Worm (Caenorhabditis elegans) whole organism, late embryonic: ENCODE data around the gene cls-1.

Experiments
- ama-1 ChIP-seq: fragments of 150-350 bp; optimal IDR thresholded peaks from 2 replicates; lab custom pipeline; 2014
- ceh-34 ChIP-seq: sonication (generic microtip); optimal IDR thresholded peaks from 2 replicates; lab custom pipeline; 2016; ENCODE audit warnings: mild to moderate bottlenecking, missing genetic modification characterization, missing compliant biosample characterization
- dve-1 ChIP-seq: sonication (generic microtip); optimal IDR thresholded peaks from 2 replicates; lab custom pipeline; 2017; ENCODE audit warnings: antibody characterized with exemption, mild to moderate bottlenecking, missing genetic modification characterization, missing compliant biosample characterization
- fkh-10 ChIP-seq: fragments of 150-350 bp; optimal IDR thresholded peaks from 2 replicates; lab custom pipeline; 2014; ENCODE audit warnings: missing biosample characterization, missing genetic modification reagents, missing genetic modification characterization
- hlh-30 ChIP-seq: sonication (generic microtip); optimal IDR thresholded peaks from 2 replicates; lab custom pipeline; 2017; ENCODE audit warnings: antibody characterized with exemption, missing genetic modification characterization, missing compliant biosample characterization; ENCODE audit not compliant: insufficient read depth
- nhr-11 ChIP-seq: fragments of 150-350 bp; optimal IDR thresholded peaks from 2 replicates; lab custom pipeline; 2014; ENCODE audit warnings: missing biosample characterization, missing genetic modification characterization
- rnt-1 ChIP-seq: sonication (generic microtip); optimal IDR thresholded peaks from 2 replicates; lab custom pipeline; 2016; ENCODE audit warnings: missing genetic modification characterization, missing compliant biosample characterization
- unc-42 ChIP-seq: sonication (generic microtip); optimal IDR thresholded peaks from 2 replicates; lab custom pipeline; 2016; ENCODE audit warnings: missing genotype, missing genetic modification characterization, missing compliant biosample characterization
- unc-55 ChIP-seq: sonication (generic microtip); optimal IDR thresholded peaks from 2 replicates; lab custom pipeline; 2017; ENCODE audit warnings: missing biosample characterization, missing genetic modification reagents, missing genetic modification characterization

ce11 chrIII:7489055-7489534 lies 18.9 kb upstream of the cls-1 start, which contains the start of gene mup-4:
- TF ChIP-seq ceh-34 (tag; lab: Kevin White, UChicago) (no peak), fkh-10 (no peak), unc-55 (GFP tag; lab: Kevin White, UChicago) (no peak), ama-1 (lab: Kevin White, UChicago) (no peak), nhr-11 (tag; lab: Kevin White, UChicago) (no peak), hlh-30 (no peak), unc-42 (no peak), dve-1 (tag; lab: Kevin White, UChicago) (no peak), rnt-1 (tag; lab: Kevin White, UChicago) (no peak)
